Worm (Caenorhabditis elegans) whole organism, L4 larva: ENCODE measurements around the gene Y45G5AM.6.

Experiments
- D1046.2 ChIP-seq: fragments of 200-800 bp; sonication (Bioruptor generic); IDR thresholded peaks from 2 replicates; pipeline ENCODE4 v1.3.6; 2022; ENCODE audit warnings: missing genetic modification characterization, missing compliant biosample characterization
- T20F7.1 ChIP-seq: fragments of 200-800 bp; sonication (Bioruptor generic); optimal IDR thresholded peaks from 2 replicates; lab custom pipeline; 2018; ENCODE audit warnings: mild to moderate bottlenecking, missing genetic modification characterization, missing compliant biosample characterization
- Y105C5A.15 ChIP-seq: fragments of 200-800 bp; sonication (Bioruptor generic); IDR thresholded peaks from 2 replicates; pipeline ENCODE4 v1.3.6; 2022; ENCODE audit warnings: missing genetic modification characterization, missing compliant biosample characterization
- Y48G9A.11 ChIP-seq: fragments of 200-800 bp; sonication (Bioruptor generic); IDR thresholded peaks from 2 replicates; pipeline ENCODE4 v1.3.6; 2022; ENCODE audit warnings: missing genetic modification reagents, missing genetic modification characterization, missing compliant biosample characterization
- Y75B8A.6 ChIP-seq: fragments of 200-800 bp; sonication (Bioruptor generic); IDR thresholded peaks from 2 replicates; pipeline ENCODE4 v1.3.6; 2022; ENCODE audit warnings: missing genetic modification reagents, missing genetic modification characterization, missing compliant biosample characterization
- ZK546.5 ChIP-seq, 2 experiments: sonication (generic microtip); optimal IDR thresholded peaks; 2 replicates each; lab custom pipeline; 2017; ENCODE audit warnings: missing biosample characterization in 2 of 2, missing genetic modification characterization in 2 of 2
- aly-2 ChIP-seq: sonication (generic microtip); optimal IDR thresholded peaks from 2 replicates; lab custom pipeline; 2018; ENCODE audit warnings: missing biosample characterization, missing genetic modification characterization
- ceh-32 ChIP-seq: sonication (generic microtip); optimal IDR thresholded peaks from 2 replicates; lab custom pipeline; 2016; ENCODE audit warnings: mild to moderate bottlenecking, missing genetic modification characterization, missing compliant biosample characterization; ENCODE audit not compliant: poor library complexity
- ceh-62 ChIP-seq: sonication (generic microtip); optimal IDR thresholded peaks from 2 replicates; lab custom pipeline; 2017; ENCODE audit warnings: missing biosample characterization, missing genetic modification characterization
- ceh-82 ChIP-seq: sonication (generic microtip); optimal IDR thresholded peaks from 2 replicates; lab custom pipeline; 2017; ENCODE audit warnings: missing biosample characterization, missing genetic modification characterization
- ces-1 ChIP-seq: fragments of 150-350 bp; sonication (generic microtip); optimal IDR thresholded peaks from 4 replicates; lab custom pipeline; 2014; ENCODE audit warnings: missing biosample characterization, missing genetic modification reagents, missing genetic modification characterization
- ctbp-1 ChIP-seq: fragments of 200-800 bp; sonication (Bioruptor generic); IDR thresholded peaks from 2 replicates; pipeline ENCODE4 v1.3.6; 2022; ENCODE audit warnings: missing genetic modification reagents, missing genetic modification characterization, missing compliant biosample characterization
- daf-16 ChIP-seq, 3 experiments: sonication (generic microtip); optimal IDR thresholded peaks; 2 replicates each; lab custom pipeline; 2016 to 2017; ENCODE audit warnings: missing genetic modification characterization in 3 of 3, missing genetic modification reagents in 3 of 3, mild to moderate bottlenecking in 2 of 3, missing compliant biosample characterization in 2 of 3, missing biosample characterization in 1 of 3, moderate library complexity in 1 of 3
- daf-19 ChIP-seq: fragments of 200-800 bp; sonication (Bioruptor generic); conservative IDR thresholded peaks from 2 replicates; pipeline ENCODE4 v1.3.6; 2022; ENCODE audit warnings: missing genetic modification characterization, missing compliant biosample characterization
- daf-8 ChIP-seq: fragments of 200-800 bp; sonication (Bioruptor generic); IDR thresholded peaks from 2 replicates; pipeline ENCODE4 v1.3.6; 2022; ENCODE audit warnings: missing genetic modification characterization, missing compliant biosample characterization
- dmd-6 ChIP-seq: fragments of 200-800 bp; sonication (Bioruptor generic); IDR thresholded peaks from 2 replicates; pipeline ENCODE4 v1.3.6; 2022; ENCODE audit warnings: missing genetic modification reagents, missing genetic modification characterization, missing compliant biosample characterization
- dmd-8 ChIP-seq: fragments of 200-800 bp; sonication (Bioruptor generic); IDR thresholded peaks from 2 replicates; pipeline ENCODE4 v1.3.6; 2022; ENCODE audit warnings: missing genetic modification characterization, missing compliant biosample characterization
- duxl-1 ChIP-seq: sonication (generic microtip); optimal IDR thresholded peaks from 2 replicates; lab custom pipeline; 2016; ENCODE audit warnings: mild to moderate bottlenecking, missing genetic modification characterization, moderate library complexity, missing compliant biosample characterization; ENCODE audit not compliant: poor library complexity
- dve-1 ChIP-seq: sonication (generic microtip); optimal IDR thresholded peaks from 2 replicates; lab custom pipeline; 2017; ENCODE audit warnings: antibody characterized with exemption, mild to moderate bottlenecking, missing genetic modification characterization, missing compliant biosample characterization; ENCODE audit not compliant: insufficient read depth
- egl-43 ChIP-seq: fragments of 200-800 bp; sonication (Bioruptor generic); IDR thresholded peaks from 2 replicates; pipeline ENCODE4 v1.3.6; 2022; ENCODE audit warnings: missing genetic modification reagents, missing genetic modification characterization, missing compliant biosample characterization
- hmg-1.1 ChIP-seq: fragments of 200-800 bp; sonication (Bioruptor generic); IDR thresholded peaks from 2 replicates; pipeline ENCODE4 v1.3.6; 2022; ENCODE audit warnings: missing genetic modification reagents, missing genetic modification characterization, missing compliant biosample characterization
- lim-7 ChIP-seq: fragments of 200-800 bp; sonication (Bioruptor generic); IDR thresholded peaks from 2 replicates; pipeline ENCODE4 v1.3.6; 2022; ENCODE audit warnings: missing genetic modification characterization, missing compliant biosample characterization
- lin-1 ChIP-seq: fragments of 200-800 bp; sonication (Bioruptor generic); IDR thresholded peaks from 2 replicates; pipeline ENCODE4 v1.3.6; 2022; ENCODE audit warnings: missing genetic modification reagents, missing genetic modification characterization, missing compliant biosample characterization
- lin-15B ChIP-seq: fragments of 150-350 bp; sonication (generic microtip); optimal IDR thresholded peaks from 3 replicates; lab custom pipeline; 2014; ENCODE audit warnings: missing biosample characterization, missing genetic modification characterization
- madf-5 ChIP-seq, 2 experiments: fragments of 200-800 bp; sonication (Bioruptor generic); IDR thresholded peaks; 2 replicates each; pipeline ENCODE4 v1.3.6; 2022; ENCODE audit warnings: missing compliant biosample characterization in 2 of 2, missing genetic modification characterization in 2 of 2
- mdt-29 ChIP-seq: fragments of 200-800 bp; sonication (Bioruptor generic); IDR thresholded peaks from 2 replicates; pipeline ENCODE4 v1.3.6; 2022; ENCODE audit warnings: missing genetic modification reagents, missing genetic modification characterization, missing compliant biosample characterization
- mxl-2 ChIP-seq: fragments of 200-800 bp; sonication (Bioruptor generic); conservative IDR thresholded peaks from 2 replicates; pipeline ENCODE4 v1.3.6; 2022; ENCODE audit warnings: missing genetic modification reagents, missing genetic modification characterization, missing compliant biosample characterization
- mxl-3 ChIP-seq: fragments of 200-800 bp; sonication (Bioruptor generic); optimal IDR thresholded peaks from 2 replicates; lab custom pipeline; 2018; ENCODE audit warnings: mild to moderate bottlenecking, missing genetic modification characterization, missing compliant biosample characterization
- nhr-102 ChIP-seq: sonication (generic microtip); optimal IDR thresholded peaks from 2 replicates; lab custom pipeline; 2016; ENCODE audit warnings: mild to moderate bottlenecking, missing genetic modification characterization, moderate library complexity, missing compliant biosample characterization
- nhr-237 ChIP-seq: sonication (generic microtip); optimal IDR thresholded peaks from 2 replicates; lab custom pipeline; 2017; ENCODE audit warnings: missing biosample characterization, missing genetic modification characterization
- nhr-25 ChIP-seq: sonication (generic microtip); optimal IDR thresholded peaks from 2 replicates; lab custom pipeline; 2017; ENCODE audit warnings: missing genetic modification characterization, mild to moderate bottlenecking, missing compliant biosample characterization, antibody characterized with exemption, moderate library complexity, borderline replicate concordance; ENCODE audit not compliant: insufficient read depth
- nhr-77 ChIP-seq: fragments of 150-350 bp; optimal IDR thresholded peaks from 2 replicates; lab custom pipeline; 2014; ENCODE audit warnings: missing biosample characterization, missing genetic modification characterization
- pqm-1 ChIP-seq: sonication (generic microtip); optimal IDR thresholded peaks from 2 replicates; lab custom pipeline; 2017; ENCODE audit warnings: missing biosample characterization, missing genetic modification characterization
- saeg-2 ChIP-seq: fragments of 200-800 bp; sonication (Bioruptor generic); IDR thresholded peaks from 2 replicates; pipeline ENCODE4 v1.3.6; 2022; ENCODE audit warnings: missing genetic modification reagents, missing genetic modification characterization, missing compliant biosample characterization
- sdz-12 ChIP-seq: fragments of 200-800 bp; sonication (Bioruptor generic); optimal IDR thresholded peaks from 2 replicates; lab custom pipeline; 2018; ENCODE audit warnings: mild to moderate bottlenecking, missing genetic modification characterization, missing compliant biosample characterization
- set-16 ChIP-seq: fragments of 200-800 bp; sonication (Bioruptor generic); IDR thresholded peaks from 2 replicates; pipeline ENCODE4 v1.3.6; 2022; ENCODE audit warnings: missing genetic modification reagents, missing genetic modification characterization, missing compliant biosample characterization
- snpc-4 ChIP-seq: fragments of 150-350 bp; optimal IDR thresholded peaks from 2 replicates; lab custom pipeline; 2014; ENCODE audit warnings: missing biosample characterization, missing genetic modification characterization
- spr-3 ChIP-seq: fragments of 200-800 bp; sonication (Bioruptor generic); optimal IDR thresholded peaks from 2 replicates; lab custom pipeline; 2018; ENCODE audit warnings: mild to moderate bottlenecking, missing genetic modification characterization, missing compliant biosample characterization
- unc-130 ChIP-seq: sonication (generic microtip); optimal IDR thresholded peaks from 2 replicates; lab custom pipeline; 2016; ENCODE audit warnings: missing genetic modification reagents, missing genetic modification characterization, missing compliant biosample characterization
- unc-62 ChIP-seq, 3 experiments: fragments of 150-350 bp in 1 of 3; sonication (generic microtip); optimal IDR thresholded peaks in 2 of 3; peaks in 1 of 3; 1 replicate in 1 of 3; 2 replicates in 2 of 3; lab custom pipeline; 2014 to 2017; ENCODE audit warnings: missing biosample characterization in 3 of 3, missing genetic modification characterization in 3 of 3, missing genetic modification reagents in 3 of 3, missing genotype in 1 of 3
- vab-7 ChIP-seq: fragments of 200-800 bp; sonication (Bioruptor generic); IDR thresholded peaks from 2 replicates; pipeline ENCODE4 v1.3.6; 2022; ENCODE audit warnings: missing genetic modification reagents, missing genetic modification characterization, missing compliant biosample characterization
- zag-1 ChIP-seq: fragments of 150-350 bp; optimal IDR thresholded peaks from 2 replicates; lab custom pipeline; 2014; ENCODE audit warnings: missing biosample characterization, missing genetic modification characterization
- zfp-2 ChIP-seq: sonication (generic microtip); optimal IDR thresholded peaks from 2 replicates; lab custom pipeline; 2016; ENCODE audit warnings: mild to moderate bottlenecking, missing genetic modification characterization, missing compliant biosample characterization
- zfp-3 ChIP-seq: fragments of 200-800 bp; sonication (Bioruptor generic); conservative IDR thresholded peaks from 2 replicates; pipeline ENCODE4 v1.3.6; 2022; ENCODE audit warnings: missing genetic modification reagents, missing genetic modification characterization, missing compliant biosample characterization
- zip-11 ChIP-seq: fragments of 200-800 bp; sonication (Bioruptor generic); IDR thresholded peaks from 2 replicates; pipeline ENCODE4 v1.3.6; 2022; ENCODE audit warnings: missing genetic modification characterization, missing compliant biosample characterization
- ztf-11 ChIP-seq: fragments of 150-350 bp; optimal IDR thresholded peaks from 2 replicates; lab custom pipeline; 2014; ENCODE audit warnings: missing biosample characterization, missing genetic modification characterization

Gene Y45G5AM.6

ce11 chrV:4192688-4193471, 40.8 kb upstream of the Y45G5AM.6 start (continued):
- TF ChIP-seq vab-7 = no peak
- TF ChIP-seq Y48G9A.11 (GFP tag; lab: Robert Waterston, UW) = no peak
- TF ChIP-seq zip-11 (GFP tag; lab: Robert Waterston, UW) = no peak
- no peak for TF ChIP-seq ceh-32 (tag; lab: Kevin White, UChicago)
- TF ChIP-seq dmd-6 = peak; percentile 35; the same call in 1 of the 2 replicates

- TF ChIP-seq pqm-1 (tag; lab: Kevin White, UChicago) = no peak
- no peak for TF ChIP-seq daf-8 (GFP tag; lab: Robert Waterston, UW)
- TF ChIP-seq dmd-8 (GFP tag; lab: Robert Waterston, UW) = 0 out of 2 replicates have a peak, but pooled peaks have one; percentile 36
- TF ChIP-seq ztf-11 (tag; lab: Kevin White, UChicago) = no peak
- TF ChIP-seq daf-16 (GFP tag; optimal IDR thresholded peaks at IDR 0.05; lab: Kevin White, UChicago) = no peak
- TF ChIP-seq daf-16 (tag; optimal IDR thresholded peaks at IDR 0.05; lab: Kevin White, UChicago) = no peak
- no peak for TF ChIP-seq snpc-4 (tag; lab: Kevin White, UChicago)
- TF ChIP-seq zfp-3 (GFP tag; lab: Robert Waterston, UW) = 0 out of 2 replicates have a peak, but pooled peaks have one; percentile 84
- no peak for TF ChIP-seq dve-1 (tag; lab: Kevin White, UChicago)
- TF ChIP-seq zfp-2 (tag; lab: Kevin White, UChicago) = no peak
- TF ChIP-seq mdt-29 = peak; percentile 39; the same call in 1 of the 2 replicates
- peak; percentile 21 for TF ChIP-seq duxl-1 (tag; lab: Kevin White, UChicago)
- 0 out of 2 replicates have a peak, but pooled peaks have one; percentile 28 for TF ChIP-seq ctbp-1 (GFP tag; lab: Robert Waterston, UW)
- peak; percentile 47; the same call in 1 of the 2 replicates for TF ChIP-seq egl-43 (GFP tag; lab: Robert Waterston, UW)
- peak; percentile 35; the same call in 1 of the 2 replicates for TF ChIP-seq set-16 (GFP tag; lab: Robert Waterston, UW)
- TF ChIP-seq zag-1 (tag; lab: Kevin White, UChicago) = no peak
- TF ChIP-seq ZK546.5 (tag; optimal IDR thresholded peaks at IDR 0.05; lab: Kevin White, UChicago) = no peak
- TF ChIP-seq Y75B8A.6 (GFP tag; lab: Robert Waterston, UW) = no peak
- no peak for TF ChIP-seq nhr-25 (tag; lab: Kevin White, UChicago)
- TF ChIP-seq unc-130 (GFP tag; lab: Kevin White, UChicago) = no peak
- no peak for TF ChIP-seq zip-11 (GFP tag; lab: Robert Waterston, UW)
- TF ChIP-seq lin-1 (GFP tag; lab: Robert Waterston, UW) = no peak
- TF ChIP-seq hmg-1.1 (GFP tag; lab: Robert Waterston, UW) = peak; percentile 31; the same call in 1 of the 2 replicates
- TF ChIP-seq nhr-237 (tag; lab: Kevin White, UChicago) = no peak
- no peak for TF ChIP-seq daf-19
- no peak for TF ChIP-seq aly-2 (tag; lab: Kevin White, UChicago)
- no peak for TF ChIP-seq ceh-82 (tag; lab: Kevin White, UChicago)
- no peak for TF ChIP-seq saeg-2
- no peak for TF ChIP-seq Y48G9A.11 (GFP tag; lab: Robert Waterston, UW)
- no peak for TF ChIP-seq unc-62 (GFP tag; optimal IDR thresholded peaks at IDR 0.05 in 1 of 2; lab: Kevin White, UChicago)
- no peak for TF ChIP-seq unc-62 (tag; optimal IDR thresholded peaks at IDR 0.05; lab: Kevin White, UChicago)
- TF ChIP-seq mxl-3 (GFP tag; lab: Kevin White, UChicago) = no peak
- no peak for TF ChIP-seq T20F7.1 (GFP tag; lab: Kevin White, UChicago)
- no peak for TF ChIP-seq ces-1
- no peak for TF ChIP-seq Y105C5A.15 (GFP tag; lab: Robert Waterston, UW)
- no peak for TF ChIP-seq nhr-102 (tag; lab: Kevin White, UChicago)
- TF ChIP-seq nhr-77 (tag; lab: Kevin White, UChicago) = no peak
- TF ChIP-seq sdz-12 (GFP tag; lab: Kevin White, UChicago) = no peak
- no peak for TF ChIP-seq mxl-2 (GFP tag; lab: Robert Waterston, UW)
- no peak for TF ChIP-seq ceh-32 (tag; lab: Kevin White, UChicago)
- TF ChIP-seq spr-3 = no peak
- TF ChIP-seq lim-7 (GFP tag; lab: Robert Waterston, UW) = no peak
- TF ChIP-seq madf-5 (GFP tag; IDR thresholded peaks at IDR 0.05; lab: Robert Waterston, UW) = 0 out of 4 replicates have a peak, but pooled peaks of 1 of the 2 experiments have one; percentile 62
- TF ChIP-seq D1046.2 (GFP tag; lab: Robert Waterston, UW) = no peak
- TF ChIP-seq ceh-62 (tag; lab: Kevin White, UChicago) = no peak
- TF ChIP-seq lin-15B = no peak
Measured at ce11 chrV:4190232-4190631, 38.1 kb upstream of the Y45G5AM.6 start.
